Worm (Caenorhabditis elegans): ENCODE measurements around the gene K04F1.9.

DNA sequence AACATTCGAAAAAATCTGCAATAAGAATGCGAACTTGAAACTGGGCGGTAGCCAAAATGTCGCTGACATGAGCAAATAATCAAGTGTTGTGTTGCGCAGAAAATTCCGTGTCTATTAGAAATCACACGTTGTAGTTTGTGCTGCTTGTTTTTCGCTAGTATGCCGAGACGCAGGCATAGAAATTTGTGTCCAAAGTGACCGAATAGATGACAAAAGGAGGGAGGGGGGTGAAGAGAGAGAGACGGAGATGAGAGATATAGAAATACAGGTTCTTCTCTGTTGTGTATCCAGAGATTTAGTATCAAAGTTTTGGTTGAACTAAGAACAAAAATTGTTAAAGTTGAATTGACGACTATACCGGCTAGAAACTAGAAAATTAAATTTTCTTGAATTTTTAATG lies 37.8 kb upstream of the K04F1.9 start:
- no peak for TF ChIP-seq ztf-11 (tag; optimal IDR thresholded peaks at IDR 0.05)
- no peak for TF ChIP-seq M03D4.4 (tag; optimal IDR thresholded peaks at IDR 0.05)

Measured in whole organism, mixed stage, embryonic.